Worm (Caenorhabditis elegans): ENCODE measurements around the gene F23F1.2.

The F23F1.2 gene

ce11 chrII:18787-19186 is 15.2 kb upstream of the F23F1.2 start:
- TF ChIP-seq tbx-37 (GFP tag; conservative IDR thresholded peaks at IDR 0.05) (no peak; the same call in 1 of the 2 replicates), hmg-4 (GFP tag; optimal IDR thresholded peaks at IDR 0.05) (peak; percentile 83), tbx-11 (GFP tag; IDR thresholded peaks at IDR 0.05) (peak; percentile 20; the same call in 1 of the 2 replicates), sea-1 (GFP tag; conservative IDR thresholded peaks at IDR 0.05) (peak; percentile 49; the same call in 1 of the 2 replicates), F13C5.2 (tag; optimal IDR thresholded peaks at IDR 0.05) (peak; percentile 56), flt-1 (GFP tag; IDR thresholded peaks at IDR 0.05) (no peak)

DNA sequence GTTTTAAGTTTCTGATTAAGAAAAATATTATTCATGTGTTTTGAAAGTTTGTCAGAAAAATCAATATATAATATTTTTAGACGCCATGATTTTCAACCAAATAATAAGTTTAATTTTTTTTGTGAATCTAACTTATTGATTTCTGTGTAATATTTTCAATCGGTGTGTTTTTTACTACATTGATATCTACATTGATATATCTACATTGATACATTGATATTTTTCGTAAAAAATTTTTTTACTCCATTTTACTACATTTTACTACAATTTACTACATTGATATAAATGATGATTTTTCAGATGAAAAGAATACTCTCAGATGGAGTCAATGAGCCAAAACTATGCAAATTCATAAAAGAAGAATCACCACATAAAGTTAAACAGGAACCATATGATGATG is 14.8 kb upstream of the F23F1.2 start, which contains the start of gene gmeb-1:
Gene gmeb-1 (plus strand): TSS at position 301 of the 400 bp plus-strand sequence.
- TF ChIP-seq aly-1 (tag; optimal IDR thresholded peaks at IDR 0.05) (no peak), hmg-4 (GFP tag; optimal IDR thresholded peaks at IDR 0.05) (no peak), ets-7 (tag; optimal IDR thresholded peaks at IDR 0.05) (no peak), B0310.2 (tag; optimal IDR thresholded peaks at IDR 0.05) (no peak), ceh-36 (tag; optimal IDR thresholded peaks at IDR 0.05) (no peak), pes-1 (GFP tag; IDR thresholded peaks at IDR 0.05) (no peak), hmbx-1 (tag; optimal IDR thresholded peaks at IDR 0.05) (no peak), tra-4 (tag; optimal IDR thresholded peaks at IDR 0.05) (no peak), tbx-37 (GFP tag; conservative IDR thresholded peaks at IDR 0.05) (no peak), hnd-1 (tag; optimal IDR thresholded peaks at IDR 0.05) (no peak), ceh-13 (GFP tag; optimal IDR thresholded peaks at IDR 0.05) (no peak), tbx-11 (GFP tag; IDR thresholded peaks at IDR 0.05) (no peak), sea-1 (GFP tag; conservative IDR thresholded peaks at IDR 0.05) (no peak), scrt-1 (GFP tag; IDR thresholded peaks at IDR 0.05) (no peak), flt-1 (GFP tag; IDR thresholded peaks at IDR 0.05) (no peak)

ce11 chrII:21953-22352 is 12.1 kb upstream of the F23F1.2 start:
- TF ChIP-seq B0310.2 (tag; optimal IDR thresholded peaks at IDR 0.05) = no peak
- TF ChIP-seq pes-1 (GFP tag; IDR thresholded peaks at IDR 0.05) = no peak
- no peak for TF ChIP-seq tbx-37 (GFP tag; conservative IDR thresholded peaks at IDR 0.05)
- no peak for TF ChIP-seq ama-1 (optimal IDR thresholded peaks at IDR 0.05)
- TF ChIP-seq ceh-36 (tag; optimal IDR thresholded peaks at IDR 0.05) = no peak
- TF ChIP-seq aly-1 (tag; optimal IDR thresholded peaks at IDR 0.05) = no peak
- no peak for TF ChIP-seq hnd-1 (tag; optimal IDR thresholded peaks at IDR 0.05)
- no peak for TF ChIP-seq tra-4 (tag; optimal IDR thresholded peaks at IDR 0.05)
- no peak for TF ChIP-seq scrt-1 (GFP tag; IDR thresholded peaks at IDR 0.05)
- no peak for TF ChIP-seq F13C5.2 (tag; optimal IDR thresholded peaks at IDR 0.05)
- TF ChIP-seq sea-1 (GFP tag; conservative IDR thresholded peaks at IDR 0.05) = no peak
- no peak for TF ChIP-seq tbx-11 (GFP tag; IDR thresholded peaks at IDR 0.05)
- no peak for TF ChIP-seq flt-1 (GFP tag; IDR thresholded peaks at IDR 0.05)
- no peak for TF ChIP-seq ets-7 (tag; optimal IDR thresholded peaks at IDR 0.05)
- TF ChIP-seq hmg-4 (GFP tag; optimal IDR thresholded peaks at IDR 0.05) = no peak

- TF ChIP-seq hnd-1 (tag; optimal IDR thresholded peaks at IDR 0.05) = no peak
- TF ChIP-seq ama-1 (optimal IDR thresholded peaks at IDR 0.05) = no peak
- TF ChIP-seq B0310.2 (tag; optimal IDR thresholded peaks at IDR 0.05) = no peak
- TF ChIP-seq tra-4 (tag; optimal IDR thresholded peaks at IDR 0.05) = no peak
- no peak for TF ChIP-seq scrt-1 (GFP tag; IDR thresholded peaks at IDR 0.05)
- no peak for TF ChIP-seq ets-7 (tag; optimal IDR thresholded peaks at IDR 0.05)
- TF ChIP-seq tbx-37 (GFP tag; conservative IDR thresholded peaks at IDR 0.05) = no peak
- TF ChIP-seq ceh-13 (GFP tag; optimal IDR thresholded peaks at IDR 0.05) = no peak
- TF ChIP-seq sea-1 (GFP tag; conservative IDR thresholded peaks at IDR 0.05) = no peak
- TF ChIP-seq hmbx-1 (tag; optimal IDR thresholded peaks at IDR 0.05) = no peak
- TF ChIP-seq aly-1 (tag; optimal IDR thresholded peaks at IDR 0.05) = no peak
- TF ChIP-seq hmg-4 (GFP tag; optimal IDR thresholded peaks at IDR 0.05) = no peak
Measured at ce11 chrII:23025-23424, 11.0 kb upstream of the F23F1.2 start, which contains the start of gene sqt-2. Gene sqt-2 (plus strand): TSS chrII:23325.

ce11 chrII:23739-24138 is 10.3 kb upstream of the F23F1.2 start:
- TF ChIP-seq scrt-1 (GFP tag; IDR thresholded peaks at IDR 0.05) (no peak), ceh-13 (GFP tag; optimal IDR thresholded peaks at IDR 0.05) (no peak), tra-4 (tag; optimal IDR thresholded peaks at IDR 0.05) (no peak), tbx-37 (GFP tag; conservative IDR thresholded peaks at IDR 0.05) (no peak), B0310.2 (tag; optimal IDR thresholded peaks at IDR 0.05) (no peak), ama-1 (optimal IDR thresholded peaks at IDR 0.05) (no peak), F13C5.2 (tag; optimal IDR thresholded peaks at IDR 0.05) (no peak), flt-1 (GFP tag; IDR thresholded peaks at IDR 0.05) (no peak), ets-7 (tag; optimal IDR thresholded peaks at IDR 0.05) (no peak), sea-1 (GFP tag; conservative IDR thresholded peaks at IDR 0.05) (no peak), tbx-11 (GFP tag; IDR thresholded peaks at IDR 0.05) (no peak)

DNA sequence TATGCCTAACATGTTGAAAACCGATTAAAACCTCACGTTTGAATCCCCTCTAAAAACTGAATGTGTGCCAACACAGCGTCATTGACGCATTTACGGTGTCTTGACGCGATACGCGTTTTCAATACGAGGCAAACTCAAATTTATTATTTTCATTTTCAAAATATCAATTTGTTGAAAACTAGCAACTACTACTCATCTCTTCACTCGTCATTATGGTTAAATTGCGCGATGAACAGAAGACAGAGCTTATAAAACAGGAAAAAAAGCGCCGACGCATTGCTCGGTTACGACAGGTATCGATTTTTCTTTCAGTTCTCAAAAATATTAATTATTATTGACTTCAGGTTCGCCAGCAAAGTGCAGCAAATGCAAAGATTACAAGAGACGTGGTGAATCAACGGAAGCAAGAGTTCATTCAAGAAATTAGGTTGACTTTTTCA is 9.4 kb upstream of the F23F1.2 start, which contains the start of gene enee-1:
Gene enee-1 (plus strand): TSS at position 108 of the 440 bp plus-strand sequence.
- no peak for TF ChIP-seq hnd-1 (tag; optimal IDR thresholded peaks at IDR 0.05)
- peak; percentile 26 for TF ChIP-seq F13C5.2 (tag; optimal IDR thresholded peaks at IDR 0.05)
- TF ChIP-seq pes-1 (GFP tag; IDR thresholded peaks at IDR 0.05) = no peak
- no peak for TF ChIP-seq ama-1 (optimal IDR thresholded peaks at IDR 0.05)
- no peak for TF ChIP-seq B0310.2 (tag; optimal IDR thresholded peaks at IDR 0.05)
- no peak for TF ChIP-seq scrt-1 (GFP tag; IDR thresholded peaks at IDR 0.05)
- no peak for TF ChIP-seq tbx-37 (GFP tag; conservative IDR thresholded peaks at IDR 0.05)
- no peak for TF ChIP-seq hmg-4 (GFP tag; optimal IDR thresholded peaks at IDR 0.05)

DNA sequence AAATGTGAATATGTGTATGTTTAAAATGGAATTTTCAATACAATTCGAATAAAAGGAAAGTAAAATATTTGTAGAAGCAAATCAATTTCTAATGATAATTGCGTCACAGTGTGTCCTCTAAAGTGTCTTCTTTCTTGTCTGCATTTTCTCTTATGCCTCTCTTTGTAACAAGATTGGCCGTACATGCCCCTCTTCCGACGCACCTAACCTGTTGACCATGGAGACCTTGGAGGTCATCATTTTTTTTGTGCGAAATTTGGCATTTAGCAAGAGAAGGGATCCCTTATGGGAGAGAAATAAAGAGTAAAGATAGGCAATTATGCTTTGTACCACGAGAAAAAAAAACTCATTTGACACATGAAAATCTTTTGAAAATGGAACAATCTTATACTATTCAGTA is 5.7 kb upstream of the F23F1.2 start, which contains the start of gene F23F1.4:
Gene F23F1.4 (minus strand): TSS at position 141 of the 400 bp plus-strand sequence.
- TF ChIP-seq B0310.2 (tag; optimal IDR thresholded peaks at IDR 0.05) = no peak
- TF ChIP-seq ama-1 (optimal IDR thresholded peaks at IDR 0.05) = no peak

- TF ChIP-seq ama-1 (optimal IDR thresholded peaks at IDR 0.05) (no peak), tbx-11 (GFP tag; IDR thresholded peaks at IDR 0.05) (no peak), aly-1 (tag; optimal IDR thresholded peaks at IDR 0.05) (no peak), flt-1 (GFP tag; IDR thresholded peaks at IDR 0.05) (no peak), B0310.2 (tag; optimal IDR thresholded peaks at IDR 0.05) (no peak)
Measured at ce11 chrII:29578-29977, 4.4 kb upstream of the F23F1.2 start.

All from whole organism, early embryonic.